Worm (Caenorhabditis elegans) whole organism, early embryonic: ENCODE data around the gene K07C5.3.

ENCODE experiments used
- B0310.2 ChIP-seq: sonication (generic microtip); optimal IDR thresholded peaks from 2 replicates; lab custom pipeline; 2016; ENCODE audit warnings: mild to moderate bottlenecking, missing genetic modification characterization, missing compliant biosample characterization
- F13C5.2 ChIP-seq: sonication (generic microtip); optimal IDR thresholded peaks from 2 replicates; lab custom pipeline; 2017; ENCODE audit warnings: mild to moderate bottlenecking, missing genetic modification characterization, inconsistent platforms, missing compliant biosample characterization
- ceh-13 ChIP-seq: fragments of 200-800 bp; sonication (Bioruptor generic); optimal IDR thresholded peaks from 2 replicates; lab custom pipeline; 2018; ENCODE audit warnings: mild to moderate bottlenecking, missing genetic modification characterization, missing compliant biosample characterization
- ceh-36 ChIP-seq: sonication (generic microtip); optimal IDR thresholded peaks from 2 replicates; lab custom pipeline; 2016; ENCODE audit warnings: missing genetic modification characterization, inconsistent platforms, missing compliant biosample characterization
- tbx-11 ChIP-seq: fragments of 200-800 bp; sonication (Bioruptor generic); IDR thresholded peaks from 2 replicates; pipeline ENCODE4 v1.3.6; 2022; ENCODE audit warnings: missing genetic modification characterization, missing compliant biosample characterization

DNA sequence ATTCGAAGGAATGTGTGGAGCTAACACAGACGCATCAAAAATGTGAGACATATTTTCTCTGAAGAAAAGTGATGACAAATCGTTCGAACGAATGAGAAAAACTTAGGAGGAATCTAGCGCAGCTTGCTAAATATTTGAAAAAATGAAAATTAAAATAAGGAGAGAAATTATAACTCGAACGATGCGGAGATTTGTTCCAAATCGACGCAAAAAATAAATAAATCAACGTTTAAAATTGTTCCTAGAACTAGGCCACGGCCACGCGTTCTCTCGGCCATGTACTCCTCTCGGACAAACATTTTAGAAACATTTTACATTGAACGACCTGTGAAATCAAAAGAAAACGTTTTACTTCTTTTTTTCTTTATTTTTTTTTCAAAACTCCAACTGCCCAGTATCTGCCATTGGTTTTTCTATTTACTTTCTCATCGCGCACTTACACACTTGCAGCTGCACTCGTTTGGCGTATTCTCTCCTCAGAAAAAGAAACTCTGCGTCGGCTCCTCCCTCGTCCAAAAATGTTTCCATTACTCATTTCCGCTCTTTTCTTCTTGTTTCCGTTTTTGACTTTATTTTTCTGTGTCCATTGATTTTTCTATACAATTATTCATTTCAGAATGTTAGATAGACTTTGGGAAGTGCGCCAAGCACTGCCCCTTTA lies 22.6 kb upstream of the K07C5.3 start, which contains the start of the genes gna-1 and B0024.13:
- TF ChIP-seq F13C5.2 = no peak
- TF ChIP-seq ceh-13 = no peak
- no peak for TF ChIP-seq tbx-11 (GFP tag; lab: Robert Waterston, UW)
- no peak for TF ChIP-seq ceh-36 (tag; lab: Kevin White, UChicago)
- TF ChIP-seq B0310.2 (tag; lab: Kevin White, UChicago) = no peak
